Fruit fly (Drosophila melanogaster) whole organism, embryonic: Measurements from ENCODE around the gene CG31038.

Experiments used
- CG1024 ChIP-seq: fragments of 200-800 bp; sonication (Bioruptor generic); IDR thresholded peaks from 2 replicates; pipeline ENCODE4 v1.3.6; 2022; ENCODE audit warnings: missing biosample characterization, missing genetic modification characterization
- CG13296 ChIP-seq: fragments of 200-800 bp; sonication (Bioruptor generic); optimal IDR thresholded peaks from 3 replicates; lab custom pipeline; 2018; ENCODE audit warnings: missing biosample characterization, mild to moderate bottlenecking, missing genetic modification characterization
- CG13775 ChIP-seq: fragments of 200-800 bp; sonication (Bioruptor generic); optimal IDR thresholded peaks from 3 replicates; lab custom pipeline; 2017; ENCODE audit warnings: missing biosample characterization, mild to moderate bottlenecking, missing genetic modification characterization
- CG15269 ChIP-seq: fragments of 200-800 bp; sonication (Bioruptor generic); optimal IDR thresholded peaks from 2 replicates; lab custom pipeline; 2018; ENCODE audit warnings: missing biosample characterization, mild to moderate bottlenecking, missing genetic modification characterization, moderate library complexity
- CG16813 ChIP-seq: fragments of 200-800 bp; sonication (Bioruptor generic); IDR thresholded peaks from 3 replicates; pipeline ENCODE4 v1.3.6; 2022; ENCODE audit warnings: missing biosample characterization, missing genetic modification characterization; ENCODE audit not compliant: partially characterized antibody
- CG18764 ChIP-seq: fragments of 200-800 bp; sonication (Bioruptor generic); optimal IDR thresholded peaks from 3 replicates; lab custom pipeline; 2016; ENCODE audit warnings: missing biosample characterization, missing genetic modification characterization
- CG2199 ChIP-seq: fragments of 200-800 bp; sonication (Bioruptor generic); IDR thresholded peaks from 3 replicates; pipeline ENCODE4 v1.3.6; 2022; ENCODE audit warnings: missing biosample characterization, missing genetic modification characterization
- CG3065 ChIP-seq: fragments of 200-800 bp; sonication (Bioruptor generic); optimal IDR thresholded peaks from 2 replicates; lab custom pipeline; 2016; ENCODE audit warnings: missing biosample characterization, missing genetic modification characterization
- CG34224 ChIP-seq: fragments of 200-800 bp; sonication (Bioruptor generic); IDR thresholded peaks from 3 replicates; pipeline ENCODE4 v1.3.6; 2022; ENCODE audit warnings: missing biosample characterization, missing genetic modification characterization; ENCODE audit not compliant: partially characterized antibody
- CG34422 ChIP-seq: fragments of 200-800 bp; sonication (Bioruptor generic); IDR thresholded peaks from 3 replicates; pipeline ENCODE4 v1.3.6; 2022; ENCODE audit warnings: missing biosample characterization, missing genetic modification characterization
- CG3847 ChIP-seq: fragments of 200-800 bp; sonication (Bioruptor generic); IDR thresholded peaks from 2 replicates; pipeline ENCODE4 v1.3.6; 2022; ENCODE audit warnings: missing biosample characterization, missing genetic modification characterization
- CG7963 ChIP-seq: fragments of 200-800 bp; sonication (Bioruptor generic); IDR thresholded peaks from 3 replicates; pipeline ENCODE4 v1.3.6; 2022; ENCODE audit warnings: missing biosample characterization, missing genetic modification characterization; ENCODE audit not compliant: partially characterized antibody
- Dek ChIP-seq: fragments of 200-800 bp; sonication (Bioruptor generic); optimal IDR thresholded peaks from 3 replicates; lab custom pipeline; 2019; ENCODE audit warnings: missing biosample characterization, mild to moderate bottlenecking, missing genetic modification characterization, moderate library complexity
- Doc2 ChIP-seq: fragments of 200-800 bp; sonication (Bioruptor generic); IDR thresholded peaks from 2 replicates; pipeline ENCODE4 v1.3.6; 2022; ENCODE audit warnings: missing biosample characterization, missing genetic modification characterization
- Doc3 ChIP-seq: fragments of 200-800 bp; sonication (Bioruptor generic); IDR thresholded peaks from 3 replicates; pipeline ENCODE4 v1.3.6; 2022; ENCODE audit warnings: missing biosample characterization, missing genetic modification characterization; ENCODE audit not compliant: partially characterized antibody
- Dp ChIP-seq: fragments of 200-800 bp; sonication (Bioruptor generic); optimal IDR thresholded peaks from 2 replicates; lab custom pipeline; 2018; ENCODE audit warnings: missing biosample characterization, mild to moderate bottlenecking, missing genetic modification characterization, moderate library complexity
- HLH3B ChIP-seq: fragments of 200-800 bp; sonication (Bioruptor generic); IDR thresholded peaks from 2 replicates; pipeline ENCODE4 v1.3.6; 2022; ENCODE audit warnings: missing biosample characterization, missing genetic modification characterization
- HLH4C ChIP-seq: fragments of 200-800 bp; sonication (Bioruptor generic); IDR thresholded peaks from 3 replicates; pipeline ENCODE4 v1.3.6; 2022; ENCODE audit warnings: missing biosample characterization, missing genetic modification characterization; ENCODE audit not compliant: partially characterized antibody
- Jarid2 ChIP-seq: fragments of 200-800 bp; sonication (Bioruptor generic); optimal IDR thresholded peaks from 3 replicates; lab custom pipeline; 2017; ENCODE audit warnings: mild to moderate bottlenecking, missing biosample characterization, missing genetic modification reagents, missing genetic modification characterization
- MESR4 ChIP-seq: fragments of 200-800 bp; sonication (Bioruptor generic); optimal IDR thresholded peaks from 2 replicates; lab custom pipeline; 2018; ENCODE audit warnings: missing biosample characterization, mild to moderate bottlenecking, missing genetic modification characterization, moderate library complexity
- Max ChIP-seq: fragments of 200-800 bp; sonication (Bioruptor generic); optimal IDR thresholded peaks from 2 replicates; lab custom pipeline; 2016; ENCODE audit warnings: missing biosample characterization, mild to moderate bottlenecking, missing genetic modification characterization
- Oaz ChIP-seq: fragments of 200-800 bp; sonication (Bioruptor generic); IDR thresholded peaks from 2 replicates; pipeline ENCODE4 v1.3.6; 2022; ENCODE audit warnings: missing biosample characterization, missing genetic modification characterization
- Optix ChIP-seq: fragments of 200-800 bp; sonication (Bioruptor generic); IDR thresholded peaks from 3 replicates; pipeline ENCODE4 v1.3.6; 2022; ENCODE audit warnings: missing biosample characterization, missing genetic modification characterization
- Scr ChIP-seq: fragments of 200-800 bp; sonication (Bioruptor generic); IDR thresholded peaks from 2 replicates; pipeline ENCODE4 v1.3.6; 2022; ENCODE audit warnings: missing biosample characterization, missing genetic modification characterization; ENCODE audit not compliant: partially characterized antibody
- Sin3A ChIP-seq: fragments of >200 bp; optimal IDR thresholded peaks from 2 replicates; lab custom pipeline; 2018
- Sox102F ChIP-seq: fragments of 200-800 bp; sonication (Bioruptor generic); optimal IDR thresholded peaks from 2 replicates; lab custom pipeline; 2018; ENCODE audit warnings: missing biosample characterization, mild to moderate bottlenecking, missing genetic modification characterization, moderate library complexity
- Usf ChIP-seq: fragments of 200-800 bp; sonication (Bioruptor generic); optimal IDR thresholded peaks from 2 replicates; lab custom pipeline; 2017; ENCODE audit warnings: missing genotype, missing biosample characterization, missing genetic modification characterization
- abd-A ChIP-seq: fragments of 200-800 bp; sonication (Bioruptor generic); optimal IDR thresholded peaks from 3 replicates; lab custom pipeline; 2019; ENCODE audit warnings: missing biosample characterization, mild to moderate bottlenecking, missing genetic modification characterization, moderate library complexity
- amos ChIP-seq: fragments of 200-800 bp; sonication (Bioruptor generic); IDR thresholded peaks from 2 replicates; pipeline ENCODE4 v1.3.6; 2022; ENCODE audit warnings: missing biosample characterization, missing genetic modification characterization; ENCODE audit not compliant: partially characterized antibody
- ara ChIP-seq: fragments of 200-800 bp; sonication (Bioruptor generic); IDR thresholded peaks from 2 replicates; pipeline ENCODE4 v1.3.6; 2022; ENCODE audit warnings: missing biosample characterization, missing genetic modification characterization
- ato ChIP-seq: fragments of 200-800 bp; sonication (Bioruptor generic); IDR thresholded peaks from 2 replicates; pipeline ENCODE4 v1.3.6; 2022; ENCODE audit warnings: missing biosample characterization, missing genetic modification characterization; ENCODE audit not compliant: partially characterized antibody
- bbx ChIP-seq: fragments of 200-800 bp; sonication (Bioruptor generic); IDR thresholded peaks from 2 replicates; pipeline ENCODE4 v1.3.6; 2022; ENCODE audit warnings: missing biosample characterization, missing genetic modification characterization; ENCODE audit not compliant: partially characterized antibody
- crp ChIP-seq, 2 experiments: fragments of 200-800 bp; sonication (Bioruptor generic); optimal IDR thresholded peaks; 2 replicates in 1 of 2; 3 replicates in 1 of 2; lab custom pipeline; 2017; ENCODE audit warnings: missing biosample characterization in 2 of 2, missing genetic modification characterization in 2 of 2, mild to moderate bottlenecking in 1 of 2, moderate library complexity in 1 of 2
- esg ChIP-seq: fragments of 200-800 bp; sonication (Bioruptor generic); conservative IDR thresholded peaks from 2 replicates; pipeline ENCODE4 v1.3.6; 2022; ENCODE audit warnings: missing biosample characterization, missing genetic modification characterization
- hb ChIP-seq: fragments of 200-800 bp; sonication (Bioruptor generic); IDR thresholded peaks from 3 replicates; pipeline ENCODE4 v1.3.6; 2022; ENCODE audit warnings: missing biosample characterization, missing genetic modification characterization; ENCODE audit not compliant: partially characterized antibody
- hbn ChIP-seq: fragments of 200-800 bp; sonication (Bioruptor generic); IDR thresholded peaks from 2 replicates; pipeline ENCODE4 v1.3.6; 2022; ENCODE audit warnings: missing biosample characterization, missing genetic modification characterization; ENCODE audit not compliant: partially characterized antibody
- ind ChIP-seq: fragments of 200-800 bp; sonication (Bioruptor generic); optimal IDR thresholded peaks from 3 replicates; lab custom pipeline; 2016; ENCODE audit warnings: missing biosample characterization, missing genetic modification characterization
- inv ChIP-seq: fragments of 200-800 bp; sonication (Bioruptor generic); IDR thresholded peaks from 2 replicates; pipeline ENCODE4 v1.3.6; 2022; ENCODE audit warnings: missing biosample characterization, missing genetic modification characterization; ENCODE audit not compliant: partially characterized antibody
- kah ChIP-seq: fragments of 200-800 bp; sonication (Bioruptor generic); optimal IDR thresholded peaks from 2 replicates; lab custom pipeline; 2018; ENCODE audit warnings: missing biosample characterization, mild to moderate bottlenecking, missing genetic modification characterization
- maf-S ChIP-seq: fragments of 200-800 bp; sonication (Bioruptor generic); optimal IDR thresholded peaks from 2 replicates; lab custom pipeline; 2016; ENCODE audit warnings: missing biosample characterization, missing genetic modification characterization
- mld ChIP-seq: fragments of 200-800 bp; sonication (Bioruptor generic); IDR thresholded peaks from 3 replicates; pipeline ENCODE4 v1.3.6; 2022; ENCODE audit warnings: missing biosample characterization, missing genetic modification characterization; ENCODE audit not compliant: partially characterized antibody
- p53 ChIP-seq: fragments of 200-800 bp; sonication (Bioruptor generic); optimal IDR thresholded peaks from 2 replicates; lab custom pipeline; 2016; ENCODE audit warnings: missing biosample characterization, missing genetic modification characterization
- pzg ChIP-seq: fragments of 200-800 bp; sonication (Bioruptor generic); optimal IDR thresholded peaks from 3 replicates; lab custom pipeline; 2018; ENCODE audit warnings: missing biosample characterization, mild to moderate bottlenecking, missing genetic modification characterization, moderate library complexity
- sna ChIP-seq: fragments of 200-800 bp; sonication (Bioruptor generic); IDR thresholded peaks from 2 replicates; pipeline ENCODE4 v1.3.6; 2022; ENCODE audit warnings: missing biosample characterization, missing genetic modification characterization; ENCODE audit not compliant: partially characterized antibody
- sqz ChIP-seq: fragments of 200-800 bp; sonication (Bioruptor generic); optimal IDR thresholded peaks from 3 replicates; lab custom pipeline; 2018; ENCODE audit warnings: missing biosample characterization, mild to moderate bottlenecking, missing genetic modification characterization
- ssp ChIP-seq: fragments of 200-800 bp; sonication (Bioruptor generic); IDR thresholded peaks from 2 replicates; pipeline ENCODE4 v1.3.6; 2022; ENCODE audit warnings: missing biosample characterization, missing genetic modification characterization
- tna ChIP-seq: fragments of 200-800 bp; sonication (Bioruptor generic); IDR thresholded peaks from 2 replicates; pipeline ENCODE4 v1.3.6; 2022; ENCODE audit warnings: missing biosample characterization, missing genetic modification characterization; ENCODE audit not compliant: partially characterized antibody
- wor ChIP-seq: fragments of 200-800 bp; sonication (Bioruptor generic); IDR thresholded peaks from 2 replicates; pipeline ENCODE4 v1.3.6; 2022; ENCODE audit warnings: missing biosample characterization, missing genetic modification characterization

CG31038 gene

DNA sequence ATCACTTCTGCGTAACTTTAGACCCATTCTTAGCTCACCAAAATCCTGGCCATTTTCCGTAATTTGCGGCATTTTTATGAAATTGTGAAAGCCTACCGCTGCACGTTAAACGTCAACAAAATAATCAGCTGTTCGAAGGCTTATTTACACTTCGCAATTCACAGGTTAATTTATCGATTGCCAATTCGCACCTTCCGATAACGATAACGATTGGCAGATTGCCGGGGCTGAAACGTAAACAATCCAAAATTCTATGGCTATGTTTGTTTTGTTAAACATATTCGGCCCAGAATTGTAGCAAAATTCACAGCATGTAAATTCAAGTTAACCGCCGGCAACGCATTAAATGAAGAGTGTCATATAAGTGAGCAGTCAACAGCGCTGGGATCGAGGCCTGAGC lies 58.9 kb downstream of the CG31038 start, which contains the start of the genes eIF2Balpha and Vps13B:
TSS of gene eIF2Balpha (minus strand) at position 133 of the 400 bp plus-strand sequence.
TSS of gene Vps13B (plus strand) at position 223 of the 400 bp plus-strand sequence.
- peak; percentile 59; the same call in 2 of the 3 replicates for TF ChIP-seq CG16813 (GFP tag; lab: Robert Waterston, UW)
- peak; percentile 54 for TF ChIP-seq Sox102F (GFP tag; lab: Kevin White, UChicago)
- peak; percentile 85 for TF ChIP-seq Doc3 (GFP tag; lab: Robert Waterston, UW)
- no peak for TF ChIP-seq Dek (tag; lab: Kevin White, UChicago)
- peak; percentile 84 for TF ChIP-seq mld (GFP tag; lab: Robert Waterston, UW)
- TF ChIP-seq CG3065 (GFP tag; lab: Kevin White, UChicago): no peak
- TF ChIP-seq inv: peak; percentile 61; the same call in 1 of the 2 replicates
- no peak for TF ChIP-seq ind (GFP tag; lab: Kevin White, UChicago)
- TF ChIP-seq MESR4 (GFP tag; lab: Kevin White, UChicago): peak; percentile 35
- peak; percentile 9 for TF ChIP-seq Dp (GFP tag; lab: Kevin White, UChicago)
- no peak for TF ChIP-seq sqz
- peak; percentile 94 for TF ChIP-seq bbx
- TF ChIP-seq Usf: no peak
- TF ChIP-seq Optix: 0 out of 3 replicates have a peak, but pooled peaks have one; percentile 35
- TF ChIP-seq ssp (GFP tag; lab: Robert Waterston, UW): 0 out of 2 replicates have a peak, but pooled peaks have one; percentile 7
- no peak for TF ChIP-seq Doc2 (GFP tag; lab: Robert Waterston, UW)
- TF ChIP-seq esg (GFP tag; lab: Robert Waterston, UW): no peak
- TF ChIP-seq maf-S (GFP tag; lab: Kevin White, UChicago): no peak
- no peak for TF ChIP-seq Max
- TF ChIP-seq crp (GFP tag; optimal IDR thresholded peaks at IDR 0.05; lab: Kevin White, UChicago): peak in 1 of 2 experiments; percentile 87
- peak; percentile 78 for TF ChIP-seq hb (GFP tag; lab: Robert Waterston, UW)
- 0 out of 2 replicates have a peak, but pooled peaks have one; percentile 39 for TF ChIP-seq Oaz (GFP tag; lab: Robert Waterston, UW)
- peak; percentile 96 for TF ChIP-seq CG7963
- peak; percentile 69 for TF ChIP-seq pzg (GFP tag; lab: Kevin White, UChicago)
- TF ChIP-seq wor (GFP tag; lab: Robert Waterston, UW): 0 out of 2 replicates have a peak, but pooled peaks have one; percentile 19
- peak; percentile 70 for TF ChIP-seq amos (GFP tag; lab: Robert Waterston, UW)
- TF ChIP-seq ara (GFP tag; lab: Robert Waterston, UW): peak; percentile 36; the same call in 1 of the 2 replicates
- TF ChIP-seq kah (GFP tag; lab: Kevin White, UChicago): no peak
- TF ChIP-seq CG1024 (GFP tag; lab: Robert Waterston, UW): no peak
- TF ChIP-seq CG15269: no peak
- peak; percentile 87 for TF ChIP-seq ato (GFP tag; lab: Robert Waterston, UW)
- TF ChIP-seq HLH4C (GFP tag; lab: Robert Waterston, UW): peak; percentile 94
- peak; percentile 68 for TF ChIP-seq hbn (GFP tag; lab: Robert Waterston, UW)
- peak; percentile 70 for TF ChIP-seq Scr (GFP tag; lab: Robert Waterston, UW)
- TF ChIP-seq CG34224: peak; percentile 84
- TF ChIP-seq sna (GFP tag; lab: Robert Waterston, UW): peak; percentile 81
- TF ChIP-seq CG34422 (GFP tag; lab: Robert Waterston, UW): peak; percentile 61; the same call in 1 of the 3 replicates
- 0 out of 2 replicates have a peak, but pooled peaks have one; percentile 23 for TF ChIP-seq CG3847
- no peak for TF ChIP-seq CG2199 (GFP tag; lab: Robert Waterston, UW)
- peak; percentile 91 for TF ChIP-seq tna (GFP tag; lab: Robert Waterston, UW)
- TF ChIP-seq Sin3A (lab: Kevin White, UChicago): peak; percentile 12
- peak; percentile 45; the same call in 1 of the 2 replicates for TF ChIP-seq HLH3B (GFP tag; lab: Robert Waterston, UW)
- no peak for TF ChIP-seq CG13296 (GFP tag; lab: Kevin White, UChicago)
- TF ChIP-seq Jarid2 (GFP tag; lab: Kevin White, UChicago): no peak
- TF ChIP-seq CG13775 (GFP tag; lab: Kevin White, UChicago): peak; percentile 83
- peak; percentile 100 for TF ChIP-seq CG18764 (GFP tag; lab: Kevin White, UChicago)
- TF ChIP-seq abd-A (tag; lab: Kevin White, UChicago): no peak
- TF ChIP-seq p53 (GFP tag; lab: Kevin White, UChicago): no peak
